Fruit fly (Drosophila melanogaster) whole organism, embryonic: ENCODE data around the gene H2.0.

Source experiments
- ATbp ChIP-seq: fragments of 200-800 bp; sonication (Bioruptor generic); optimal IDR thresholded peaks from 2 replicates; lab custom pipeline; 2017; ENCODE audit warnings: missing biosample characterization, mild to moderate bottlenecking, missing genetic modification characterization, missing genetic modification reagents
- BEAF-32 ChIP-seq: fragments of 200-800 bp; sonication (Bioruptor generic); optimal IDR thresholded peaks from 3 replicates; lab custom pipeline; 2017; ENCODE audit warnings: missing biosample characterization, missing genetic modification characterization, mild to moderate bottlenecking, moderate library complexity, missing genetic modification reagents
- CG10267 ChIP-seq: fragments of 200-800 bp; sonication (Bioruptor generic); optimal IDR thresholded peaks from 2 replicates; lab custom pipeline; 2018; ENCODE audit warnings: missing biosample characterization, mild to moderate bottlenecking, missing genetic modification characterization, moderate library complexity
- CG10654 ChIP-seq: fragments of 200-800 bp; sonication (Bioruptor generic); optimal IDR thresholded peaks from 2 replicates; lab custom pipeline; 2016; ENCODE audit warnings: missing biosample characterization, missing genetic modification characterization
- CG12769 ChIP-seq: fragments of 200-800 bp; sonication (Bioruptor generic); optimal IDR thresholded peaks from 2 replicates; lab custom pipeline; 2019; ENCODE audit warnings: missing biosample characterization, mild to moderate bottlenecking, missing genetic modification characterization, moderate library complexity
- CG14014 ChIP-seq: fragments of 200-800 bp; sonication (Bioruptor generic); IDR thresholded peaks from 2 replicates; pipeline ENCODE4 v1.3.6; 2022; ENCODE audit warnings: missing biosample characterization, missing genetic modification characterization
- CG14710 ChIP-seq: fragments of 200-800 bp; sonication (Bioruptor generic); optimal IDR thresholded peaks from 3 replicates; lab custom pipeline; 2019; ENCODE audit warnings: missing biosample characterization, mild to moderate bottlenecking, missing genetic modification characterization, moderate library complexity
- CG15073 ChIP-seq: fragments of 200-800 bp; sonication (Bioruptor generic); optimal IDR thresholded peaks from 2 replicates; lab custom pipeline; 2016; ENCODE audit warnings: missing biosample characterization, missing genetic modification characterization
- CG17186 ChIP-seq: fragments of 200-800 bp; sonication (Bioruptor generic); optimal IDR thresholded peaks from 3 replicates; lab custom pipeline; 2017; ENCODE audit warnings: missing biosample characterization, missing genetic modification reagents, missing genetic modification characterization
- CG17359 ChIP-seq: fragments of 200-800 bp; sonication (Bioruptor generic); optimal IDR thresholded peaks from 3 replicates; lab custom pipeline; 2018; ENCODE audit warnings: missing biosample characterization, mild to moderate bottlenecking, missing genetic modification characterization, moderate library complexity
- CG2199 ChIP-seq: fragments of 200-800 bp; sonication (Bioruptor generic); IDR thresholded peaks from 3 replicates; pipeline ENCODE4 v1.3.6; 2022; ENCODE audit warnings: missing biosample characterization, missing genetic modification characterization
- CG31441 ChIP-seq: fragments of 200-800 bp; sonication (Bioruptor generic); IDR thresholded peaks from 2 replicates; pipeline ENCODE4 v1.3.6; 2022; ENCODE audit warnings: missing biosample characterization, missing genetic modification characterization
- CG4617 ChIP-seq: fragments of 200-800 bp; sonication (Bioruptor generic); optimal IDR thresholded peaks from 3 replicates; lab custom pipeline; 2016; ENCODE audit warnings: missing biosample characterization, missing genetic modification characterization, borderline replicate concordance
- CG7357 ChIP-seq: fragments of 200-800 bp; sonication (Bioruptor generic); IDR thresholded peaks from 3 replicates; pipeline ENCODE4 v1.3.6; 2022; ENCODE audit warnings: missing biosample characterization, missing genetic modification characterization
- CHES-1-like ChIP-seq: fragments of 200-800 bp; sonication (Bioruptor generic); optimal IDR thresholded peaks from 2 replicates; lab custom pipeline; 2016; ENCODE audit warnings: missing biosample characterization, missing genetic modification characterization
- Camta ChIP-seq: fragments of 200-800 bp; sonication (Bioruptor generic); optimal IDR thresholded peaks from 2 replicates; lab custom pipeline; 2016; ENCODE audit warnings: missing biosample characterization, missing genetic modification characterization
- Chrac-16 ChIP-seq: fragments of 200-800 bp; sonication (Bioruptor generic); optimal IDR thresholded peaks from 3 replicates; lab custom pipeline; 2016; ENCODE audit warnings: missing biosample characterization, missing genetic modification characterization
- D19A ChIP-seq: fragments of 200-800 bp; optimal IDR thresholded peaks from 3 replicates; lab custom pipeline; 2019; ENCODE audit warnings: missing biosample characterization, mild to moderate bottlenecking, missing genetic modification characterization, moderate library complexity
- D19B ChIP-seq: fragments of 200-800 bp; sonication (Bioruptor generic); optimal IDR thresholded peaks from 2 replicates; lab custom pipeline; 2017; ENCODE audit warnings: missing biosample characterization, mild to moderate bottlenecking, missing genetic modification characterization
- Dad ChIP-seq: fragments of 200-800 bp; sonication (Bioruptor generic); optimal IDR thresholded peaks from 3 replicates; lab custom pipeline; 2016; ENCODE audit warnings: missing biosample characterization, missing genetic modification characterization
- Dek ChIP-seq: fragments of 200-800 bp; sonication (Bioruptor generic); optimal IDR thresholded peaks from 3 replicates; lab custom pipeline; 2019; ENCODE audit warnings: missing biosample characterization, mild to moderate bottlenecking, missing genetic modification characterization, moderate library complexity
- Dp ChIP-seq: fragments of 200-800 bp; sonication (Bioruptor generic); optimal IDR thresholded peaks from 2 replicates; lab custom pipeline; 2018; ENCODE audit warnings: missing biosample characterization, mild to moderate bottlenecking, missing genetic modification characterization, moderate library complexity
- Ets97D ChIP-seq: fragments of 200-800 bp; sonication (Bioruptor generic); optimal IDR thresholded peaks from 3 replicates; lab custom pipeline; 2016; ENCODE audit warnings: missing biosample characterization, missing genetic modification characterization
- HLH3B ChIP-seq: fragments of 200-800 bp; sonication (Bioruptor generic); IDR thresholded peaks from 2 replicates; pipeline ENCODE4 v1.3.6; 2022; ENCODE audit warnings: missing biosample characterization, missing genetic modification characterization
- Hmr ChIP-seq: fragments of 200-800 bp; sonication (Bioruptor generic); optimal IDR thresholded peaks from 3 replicates; lab custom pipeline; 2017; ENCODE audit warnings: mild to moderate bottlenecking, missing biosample characterization, missing genetic modification reagents, missing genetic modification characterization
- Hr3 ChIP-seq: fragments of 200-800 bp; sonication (Bioruptor generic); optimal IDR thresholded peaks from 3 replicates; lab custom pipeline; 2016; ENCODE audit warnings: missing biosample characterization, missing genetic modification characterization
- Hsf ChIP-seq: fragments of 200-800 bp; sonication (Bioruptor generic); optimal IDR thresholded peaks from 3 replicates; lab custom pipeline; 2016; ENCODE audit warnings: missing biosample characterization, missing genetic modification characterization
- Lhr ChIP-seq: fragments of 200-800 bp; sonication (Bioruptor generic); optimal IDR thresholded peaks from 3 replicates; lab custom pipeline; 2017; ENCODE audit warnings: mild to moderate bottlenecking, missing biosample characterization, missing genetic modification reagents, missing genetic modification characterization
- MBD-R2 ChIP-seq: fragments of 200-800 bp; sonication (Bioruptor generic); IDR thresholded peaks from 2 replicates; pipeline ENCODE4 v1.3.6; 2022; ENCODE audit warnings: missing biosample characterization, missing genetic modification characterization
- MTF-1 ChIP-seq: fragments of 200-800 bp; sonication (Bioruptor generic); optimal IDR thresholded peaks from 2 replicates; lab custom pipeline; 2018; ENCODE audit warnings: missing biosample characterization, mild to moderate bottlenecking, missing genetic modification characterization, borderline replicate concordance
- Myb ChIP-seq: fragments of 200-800 bp; sonication (Bioruptor generic); optimal IDR thresholded peaks from 2 replicates; lab custom pipeline; 2016; ENCODE audit warnings: missing biosample characterization, missing genetic modification characterization
- Oli ChIP-seq: fragments of 200-800 bp; sonication (Bioruptor generic); optimal IDR thresholded peaks from 2 replicates; lab custom pipeline; 2018; ENCODE audit warnings: missing biosample characterization, mild to moderate bottlenecking, missing genetic modification characterization, moderate library complexity
- Sin3A ChIP-seq: fragments of >200 bp; optimal IDR thresholded peaks from 2 replicates; lab custom pipeline; 2018
- Vsx1 ChIP-seq: fragments of 200-800 bp; sonication (Bioruptor generic); optimal IDR thresholded peaks from 2 replicates; lab custom pipeline; 2017; ENCODE audit warnings: missing biosample characterization, mild to moderate bottlenecking, missing genetic modification characterization, missing genetic modification reagents
- ci ChIP-seq: fragments of 200-800 bp; sonication (Bioruptor generic); IDR thresholded peaks from 3 replicates; pipeline ENCODE4 v1.3.6; 2022; ENCODE audit warnings: missing biosample characterization, missing genetic modification characterization
- croc ChIP-seq: fragments of 200-800 bp; sonication (Bioruptor generic); conservative IDR thresholded peaks from 3 replicates; pipeline ENCODE4 v1.3.6; 2022; ENCODE audit warnings: missing biosample characterization, missing genetic modification characterization
- crp ChIP-seq, 2 experiments: fragments of 200-800 bp; sonication (Bioruptor generic); optimal IDR thresholded peaks; 2 replicates in 1 of 2; 3 replicates in 1 of 2; lab custom pipeline; 2017; ENCODE audit warnings: missing biosample characterization in 2 of 2, missing genetic modification characterization in 2 of 2, mild to moderate bottlenecking in 1 of 2, moderate library complexity in 1 of 2
- da ChIP-seq: fragments of 200-800 bp; sonication (Bioruptor generic); optimal IDR thresholded peaks from 2 replicates; lab custom pipeline; 2016; ENCODE audit warnings: missing biosample characterization, missing genetic modification characterization
- dm ChIP-seq: fragments of 200-800 bp; sonication (Bioruptor generic); optimal IDR thresholded peaks from 3 replicates; lab custom pipeline; 2016; ENCODE audit warnings: missing biosample characterization, missing genetic modification characterization
- eyg ChIP-seq: fragments of 200-800 bp; sonication (Bioruptor generic); optimal IDR thresholded peaks from 3 replicates; lab custom pipeline; 2016; ENCODE audit warnings: missing biosample characterization, missing genetic modification characterization
- ftz-f1 ChIP-seq: fragments of 200-800 bp; sonication (Bioruptor generic); optimal IDR thresholded peaks from 2 replicates; lab custom pipeline; 2016; ENCODE audit warnings: missing biosample characterization, missing genetic modification characterization
- gcm ChIP-seq: fragments of 200-800 bp; sonication (Bioruptor generic); optimal IDR thresholded peaks from 2 replicates; lab custom pipeline; 2019; ENCODE audit warnings: missing biosample characterization, mild to moderate bottlenecking, missing genetic modification characterization, moderate library complexity
- pita ChIP-seq: fragments of 200-800 bp; sonication (Bioruptor generic); optimal IDR thresholded peaks from 2 replicates; lab custom pipeline; 2017; ENCODE audit warnings: missing biosample characterization, mild to moderate bottlenecking, missing genetic modification characterization
- pnt ChIP-seq: fragments of 200-800 bp; sonication (Bioruptor generic); optimal IDR thresholded peaks from 3 replicates; lab custom pipeline; 2016; ENCODE audit warnings: missing biosample characterization, missing genetic modification characterization
- scrt ChIP-seq: fragments of 200-800 bp; sonication (Bioruptor generic); optimal IDR thresholded peaks from 2 replicates; lab custom pipeline; 2018; ENCODE audit warnings: missing biosample characterization, mild to moderate bottlenecking, missing genetic modification characterization, moderate library complexity
- seq ChIP-seq: fragments of 200-800 bp; sonication (Bioruptor generic); IDR thresholded peaks from 2 replicates; pipeline ENCODE4 v1.3.6; 2022; ENCODE audit warnings: missing biosample characterization, missing genetic modification characterization
- ssp ChIP-seq: fragments of 200-800 bp; sonication (Bioruptor generic); IDR thresholded peaks from 2 replicates; pipeline ENCODE4 v1.3.6; 2022; ENCODE audit warnings: missing biosample characterization, missing genetic modification characterization
- vfl ChIP-seq: fragments of 200-800 bp; sonication (Bioruptor generic); optimal IDR thresholded peaks from 2 replicates; lab custom pipeline; 2016; ENCODE audit warnings: missing biosample characterization, missing genetic modification characterization
- yki ChIP-seq: fragments of >200 bp; optimal IDR thresholded peaks from 3 replicates; lab custom pipeline; 2018
- zen ChIP-seq: fragments of 200-800 bp; sonication (Bioruptor generic); optimal IDR thresholded peaks from 3 replicates; lab custom pipeline; 2018; ENCODE audit warnings: missing biosample characterization, mild to moderate bottlenecking, missing genetic modification characterization, moderate library complexity
- zfh1 ChIP-seq: fragments of 200-800 bp; sonication (Bioruptor generic); IDR thresholded peaks from 3 replicates; pipeline ENCODE4 v1.3.6; 2022; ENCODE audit warnings: missing biosample characterization, missing genetic modification characterization

Gene H2.0

dm6 chr2L:6024345-6024907 lies 5.2 kb upstream of the H2.0 start, which contains the start of gene CG9107 (continued):
- TF ChIP-seq CG14014 (GFP tag; lab: Robert Waterston, UW) = no peak
- no peak for TF ChIP-seq CG2199 (GFP tag; lab: Robert Waterston, UW)
- TF ChIP-seq crp (GFP tag; optimal IDR thresholded peaks at IDR 0.05; lab: Kevin White, UChicago) = no peak
- TF ChIP-seq da = no peak
- no peak for TF ChIP-seq CG10654
- no peak for TF ChIP-seq eyg (GFP tag; lab: Kevin White, UChicago)
- TF ChIP-seq MTF-1 (GFP tag; lab: Kevin White, UChicago) = no peak
- TF ChIP-seq MBD-R2 (GFP tag; lab: Robert Waterston, UW) = peak; percentile 68; the same call in 1 of the 2 replicates
- TF ChIP-seq Hr3 = no peak
- no peak for TF ChIP-seq scrt
- peak; percentile 92 for TF ChIP-seq Dp
- no peak for TF ChIP-seq seq (GFP tag; lab: Robert Waterston, UW)
- TF ChIP-seq pnt (GFP tag; lab: Kevin White, UChicago) = no peak
- peak; percentile 12 for TF ChIP-seq Ets97D (GFP tag; lab: Kevin White, UChicago)
- no peak for TF ChIP-seq CG15073
- peak; percentile 32 for TF ChIP-seq CHES-1-like (GFP tag; lab: Kevin White, UChicago)
- peak; percentile 25 for TF ChIP-seq Lhr (GFP tag; lab: Kevin White, UChicago)
- TF ChIP-seq CG14710 (tag; lab: Kevin White, UChicago) = peak; percentile 64
- TF ChIP-seq ci (GFP tag; lab: Robert Waterston, UW) = peak; percentile 42; the same call in 1 of the 3 replicates
- TF ChIP-seq gcm = no peak
- no peak for TF ChIP-seq Hmr (GFP tag; lab: Kevin White, UChicago)
- TF ChIP-seq BEAF-32 (GFP tag; lab: Kevin White, UChicago) = peak; percentile 10
- TF ChIP-seq CG12769 = no peak
- TF ChIP-seq croc = no peak
- TF ChIP-seq yki (lab: Kevin White, UChicago) = no peak
- TF ChIP-seq pita (GFP tag; lab: Kevin White, UChicago) = peak; percentile 28
- TF ChIP-seq Myb (GFP tag; lab: Kevin White, UChicago) = peak; percentile 78
- TF ChIP-seq CG17359 (tag; lab: Kevin White, UChicago) = peak; percentile 3
- TF ChIP-seq ftz-f1 (GFP tag; lab: Kevin White, UChicago) = no peak
- no peak for TF ChIP-seq Chrac-16 (GFP tag; lab: Kevin White, UChicago)
- TF ChIP-seq Hsf (GFP tag; lab: Kevin White, UChicago) = no peak
- TF ChIP-seq CG10267 (tag; lab: Kevin White, UChicago) = peak; percentile 34
- TF ChIP-seq D19A (tag; lab: Kevin White, UChicago) = peak; percentile 36
- TF ChIP-seq vfl (GFP tag; lab: Kevin White, UChicago) = no peak
- peak; percentile 47 for TF ChIP-seq CG4617 (GFP tag; lab: Kevin White, UChicago)
- no peak for TF ChIP-seq ATbp (GFP tag; lab: Kevin White, UChicago)
- TF ChIP-seq dm (GFP tag; lab: Kevin White, UChicago) = peak; percentile 92
- peak; percentile 58 for TF ChIP-seq CG17186 (GFP tag; lab: Kevin White, UChicago)
- TF ChIP-seq HLH3B (GFP tag; lab: Robert Waterston, UW) = no peak
- no peak for TF ChIP-seq Vsx1 (GFP tag; lab: Kevin White, UChicago)
- no peak for TF ChIP-seq ssp (GFP tag; lab: Robert Waterston, UW)
- TF ChIP-seq CG7357 = no peak
- TF ChIP-seq Sin3A (lab: Kevin White, UChicago) = peak; percentile 29
- TF ChIP-seq Camta (GFP tag; lab: Kevin White, UChicago) = no peak
- TF ChIP-seq zen (tag; lab: Kevin White, UChicago) = peak; percentile 22
- no peak for TF ChIP-seq zfh1 (GFP tag; lab: Robert Waterston, UW)
- TF ChIP-seq Dek = no peak
- TF ChIP-seq Dad (GFP tag; lab: Kevin White, UChicago) = no peak
- TF ChIP-seq CG31441 (GFP tag; lab: Robert Waterston, UW) = 0 out of 2 replicates have a peak, but pooled peaks have one; percentile 11
- no peak for TF ChIP-seq Oli
- no peak for TF ChIP-seq D19B (GFP tag; lab: Kevin White, UChicago)
